Worm (Caenorhabditis elegans): ENCODE measurements around the gene fbxb-30.

- no peak for TF ChIP-seq elt-3 (tag; optimal IDR thresholded peaks at IDR 0.05)
- no peak for TF ChIP-seq pha-4 (tag; optimal IDR thresholded peaks at IDR 0.05)
- TF ChIP-seq lin-13 (tag; optimal IDR thresholded peaks at IDR 0.05) = no peak
- TF ChIP-seq nhr-28 (tag; optimal IDR thresholded peaks at IDR 0.05) = no peak
- no peak for TF ChIP-seq unc-62 (GFP tag; optimal IDR thresholded peaks at IDR 0.05)
- TF ChIP-seq nhr-76 (tag; optimal IDR thresholded peaks at IDR 0.05) = no peak
- TF ChIP-seq hlh-1 (tag; optimal IDR thresholded peaks at IDR 0.05) = no peak
- no peak for TF ChIP-seq ztf-11 (tag; optimal IDR thresholded peaks at IDR 0.05)
These were observed 28.4 kb downstream of the fbxb-30 start, which contains the start of gene C32B5.15 for ce11 chrII:972850-973249.

All from whole organism, mixed stage, embryonic.